Fruit fly (Drosophila melanogaster) whole organism, embryonic: ENCODE data around the gene CG18262.
A peak's percentile ranks its signal among the peaks of the same experiment; 100 is the strongest.

Experiments
- Bteb2 ChIP-seq: fragments of 200-800 bp; sonication (Bioruptor generic); optimal IDR thresholded peaks from 2 replicates; lab custom pipeline; 2016; ENCODE audit warnings: missing biosample characterization, missing genetic modification characterization
- CG11247 ChIP-seq: fragments of 200-800 bp; sonication (Bioruptor generic); IDR thresholded peaks from 2 replicates; pipeline ENCODE4 v1.3.6; 2022; ENCODE audit warnings: missing biosample characterization, missing genetic modification characterization
- CG11398 ChIP-seq: fragments of 200-800 bp; sonication (Bioruptor generic); optimal IDR thresholded peaks from 2 replicates; lab custom pipeline; 2016; ENCODE audit warnings: missing biosample characterization, missing genetic modification characterization
- CG14441 ChIP-seq: fragments of 200-800 bp; sonication (Bioruptor generic); IDR thresholded peaks from 2 replicates; pipeline ENCODE4 v1.3.6; 2022; ENCODE audit warnings: missing biosample characterization, missing genetic modification characterization
- CG14965 ChIP-seq: fragments of 200-800 bp; sonication (Bioruptor generic); optimal IDR thresholded peaks from 2 replicates; lab custom pipeline; 2016; ENCODE audit warnings: missing biosample characterization, missing genetic modification characterization, borderline replicate concordance
- CG16815 ChIP-seq: fragments of 200-800 bp; sonication (Bioruptor generic); optimal IDR thresholded peaks from 3 replicates; lab custom pipeline; 2017; ENCODE audit warnings: missing biosample characterization, mild to moderate bottlenecking, missing genetic modification characterization
- CG18262 ChIP-seq: fragments of 200-800 bp; optimal IDR thresholded peaks from 3 replicates; lab custom pipeline; 2019; ENCODE audit warnings: missing biosample characterization, mild to moderate bottlenecking, missing genetic modification characterization, moderate library complexity
- CG18619 ChIP-seq: fragments of 200-800 bp; sonication (Bioruptor generic); optimal IDR thresholded peaks from 3 replicates; lab custom pipeline; 2017; ENCODE audit warnings: missing biosample characterization, mild to moderate bottlenecking, missing genetic modification characterization
- CG18764 ChIP-seq: fragments of 200-800 bp; sonication (Bioruptor generic); optimal IDR thresholded peaks from 3 replicates; lab custom pipeline; 2016; ENCODE audit warnings: missing biosample characterization, missing genetic modification characterization
- CG2678 ChIP-seq: fragments of 200-800 bp; sonication (Bioruptor generic); optimal IDR thresholded peaks from 3 replicates; lab custom pipeline; 2019; ENCODE audit warnings: missing biosample characterization, mild to moderate bottlenecking, missing genetic modification characterization, moderate library complexity
- CG34224 ChIP-seq: fragments of 200-800 bp; sonication (Bioruptor generic); IDR thresholded peaks from 3 replicates; pipeline ENCODE4 v1.3.6; 2022; ENCODE audit warnings: missing biosample characterization, missing genetic modification characterization; ENCODE audit not compliant: partially characterized antibody
- CG3726 ChIP-seq: fragments of 200-800 bp; sonication (Bioruptor generic); IDR thresholded peaks from 3 replicates; pipeline ENCODE4, ENCODE4 v1.3.6; 2022; ENCODE audit warnings: missing biosample characterization, missing genetic modification characterization
- CG3995 ChIP-seq: fragments of 200-800 bp; sonication (Bioruptor generic); optimal IDR thresholded peaks from 3 replicates; lab custom pipeline; 2016; ENCODE audit warnings: missing biosample characterization, missing genetic modification characterization
- CG42726 ChIP-seq: fragments of 200-800 bp; sonication (Bioruptor generic); IDR thresholded peaks from 2 replicates; pipeline ENCODE4 v1.3.6; 2022; ENCODE audit warnings: missing biosample characterization, missing genetic modification characterization; ENCODE audit not compliant: partially characterized antibody
- CG43689 ChIP-seq: fragments of 200-800 bp; sonication (Bioruptor generic); IDR thresholded peaks from 2 replicates; pipeline ENCODE4 v1.3.6; 2022; ENCODE audit warnings: missing biosample characterization, missing genetic modification characterization
- CG5953 ChIP-seq: fragments of 200-800 bp; sonication (Bioruptor generic); IDR thresholded peaks from 2 replicates; pipeline ENCODE4 v1.3.6; 2022; ENCODE audit warnings: missing biosample characterization, missing genetic modification characterization
- Dip3 ChIP-seq: fragments of 200-800 bp; sonication (Bioruptor generic); optimal IDR thresholded peaks from 3 replicates; lab custom pipeline; 2016; ENCODE audit warnings: missing biosample characterization, missing genetic modification characterization
- Doc3 ChIP-seq: fragments of 200-800 bp; sonication (Bioruptor generic); IDR thresholded peaks from 3 replicates; pipeline ENCODE4 v1.3.6; 2022; ENCODE audit warnings: missing biosample characterization, missing genetic modification characterization; ENCODE audit not compliant: partially characterized antibody
- E2f2 ChIP-seq: fragments of 200-800 bp; sonication (Bioruptor generic); IDR thresholded peaks from 2 replicates; pipeline ENCODE4 v1.3.6; 2022; ENCODE audit warnings: missing biosample characterization, missing genetic modification characterization
- ERR ChIP-seq: fragments of 200-800 bp; sonication (Bioruptor generic); optimal IDR thresholded peaks from 2 replicates; lab custom pipeline; 2016; ENCODE audit warnings: missing biosample characterization, missing genetic modification characterization
- HLH54F ChIP-seq: fragments of 200-800 bp; sonication (Bioruptor generic); optimal IDR thresholded peaks from 3 replicates; lab custom pipeline; 2016; ENCODE audit warnings: missing biosample characterization, missing genetic modification characterization
- Hey ChIP-seq: fragments of 200-800 bp; sonication (Bioruptor generic); optimal IDR thresholded peaks from 3 replicates; lab custom pipeline; 2018; ENCODE audit warnings: missing biosample characterization, mild to moderate bottlenecking, missing genetic modification characterization
- HmgD ChIP-seq: fragments of 200-800 bp; sonication (Bioruptor generic); optimal IDR thresholded peaks from 3 replicates; lab custom pipeline; 2016; ENCODE audit warnings: missing biosample characterization, missing genetic modification characterization
- Hmr ChIP-seq: fragments of 200-800 bp; sonication (Bioruptor generic); optimal IDR thresholded peaks from 3 replicates; lab custom pipeline; 2017; ENCODE audit warnings: mild to moderate bottlenecking, missing biosample characterization, missing genetic modification reagents, missing genetic modification characterization
- MBD-R2 ChIP-seq: fragments of 200-800 bp; sonication (Bioruptor generic); IDR thresholded peaks from 2 replicates; pipeline ENCODE4 v1.3.6; 2022; ENCODE audit warnings: missing biosample characterization, missing genetic modification characterization
- Nf-YA ChIP-seq: fragments of 200-800 bp; sonication (Bioruptor generic); IDR thresholded peaks from 2 replicates; pipeline ENCODE4 v1.3.6; 2022; ENCODE audit warnings: missing biosample characterization, missing genetic modification characterization
- Nf-YC ChIP-seq: fragments of 200-800 bp; optimal IDR thresholded peaks from 3 replicates; lab custom pipeline; 2019; ENCODE audit warnings: missing biosample characterization, mild to moderate bottlenecking, missing genetic modification characterization, moderate library complexity
- cad ChIP-seq: fragments of >200 bp; optimal IDR thresholded peaks from 2 replicates; lab custom pipeline; 2017; ENCODE audit warnings: missing biosample characterization, missing genetic modification characterization
- croc ChIP-seq: fragments of 200-800 bp; sonication (Bioruptor generic); conservative IDR thresholded peaks from 3 replicates; pipeline ENCODE4 v1.3.6; 2022; ENCODE audit warnings: missing biosample characterization, missing genetic modification characterization
- cwo ChIP-seq: fragments of 200-800 bp; sonication (Bioruptor generic); optimal IDR thresholded peaks from 3 replicates; lab custom pipeline; 2017; ENCODE audit warnings: missing biosample characterization, missing genetic modification characterization, mild to moderate bottlenecking, moderate library complexity, missing genetic modification reagents
- disco-r ChIP-seq: fragments of 200-800 bp; sonication (Bioruptor generic); optimal IDR thresholded peaks from 2 replicates; lab custom pipeline; 2016; ENCODE audit warnings: missing biosample characterization, missing genetic modification characterization
- dm ChIP-seq: fragments of 200-800 bp; sonication (Bioruptor generic); optimal IDR thresholded peaks from 3 replicates; lab custom pipeline; 2016; ENCODE audit warnings: missing biosample characterization, missing genetic modification characterization
- emc ChIP-seq: fragments of 200-800 bp; sonication (Bioruptor generic); optimal IDR thresholded peaks from 2 replicates; lab custom pipeline; 2016; ENCODE audit warnings: missing biosample characterization, missing genetic modification characterization
- ftz-f1 ChIP-seq: fragments of 200-800 bp; sonication (Bioruptor generic); optimal IDR thresholded peaks from 2 replicates; lab custom pipeline; 2016; ENCODE audit warnings: missing biosample characterization, missing genetic modification characterization
- gem ChIP-seq: fragments of 200-800 bp; sonication (Bioruptor generic); optimal IDR thresholded peaks from 2 replicates; lab custom pipeline; 2019; ENCODE audit warnings: missing biosample characterization, mild to moderate bottlenecking, missing genetic modification characterization, moderate library complexity
- h ChIP-seq: fragments of >200 bp; optimal IDR thresholded peaks from 2 replicates; lab custom pipeline; 2017
- hb ChIP-seq: fragments of 200-800 bp; sonication (Bioruptor generic); IDR thresholded peaks from 3 replicates; pipeline ENCODE4 v1.3.6; 2022; ENCODE audit warnings: missing biosample characterization, missing genetic modification characterization; ENCODE audit not compliant: partially characterized antibody
- her ChIP-seq: fragments of 200-800 bp; sonication (Bioruptor generic); optimal IDR thresholded peaks from 2 replicates; lab custom pipeline; 2016; ENCODE audit warnings: missing biosample characterization, missing genetic modification characterization
- inv ChIP-seq: fragments of 200-800 bp; sonication (Bioruptor generic); IDR thresholded peaks from 2 replicates; pipeline ENCODE4 v1.3.6; 2022; ENCODE audit warnings: missing biosample characterization, missing genetic modification characterization; ENCODE audit not compliant: partially characterized antibody
- kah ChIP-seq: fragments of 200-800 bp; sonication (Bioruptor generic); optimal IDR thresholded peaks from 2 replicates; lab custom pipeline; 2018; ENCODE audit warnings: missing biosample characterization, mild to moderate bottlenecking, missing genetic modification characterization
- kni ChIP-seq: fragments of 200-800 bp; sonication (Bioruptor generic); optimal IDR thresholded peaks from 3 replicates; lab custom pipeline; 2017; ENCODE audit warnings: mild to moderate bottlenecking, missing biosample characterization, missing genetic modification reagents, missing genetic modification characterization
- mirr ChIP-seq: fragments of 200-800 bp; sonication (Bioruptor generic); optimal IDR thresholded peaks from 3 replicates; lab custom pipeline; 2018; ENCODE audit warnings: missing biosample characterization, mild to moderate bottlenecking, missing genetic modification characterization
- nerfin-2 ChIP-seq: fragments of 200-800 bp; sonication (Bioruptor generic); IDR thresholded peaks from 2 replicates; pipeline ENCODE4 v1.3.6; 2022; ENCODE audit warnings: missing biosample characterization, missing genetic modification characterization; ENCODE audit not compliant: partially characterized antibody
- sens ChIP-seq: fragments of 200-800 bp; sonication (Bioruptor generic); peaks from one replicate; lab custom pipeline; 2016; ENCODE audit warnings: missing biosample characterization, missing genetic modification characterization
- ssp ChIP-seq: fragments of 200-800 bp; sonication (Bioruptor generic); IDR thresholded peaks from 2 replicates; pipeline ENCODE4 v1.3.6; 2022; ENCODE audit warnings: missing biosample characterization, missing genetic modification characterization
- stwl ChIP-seq: fragments of 200-800 bp; sonication (Bioruptor generic); optimal IDR thresholded peaks from 3 replicates; lab custom pipeline; 2018; ENCODE audit warnings: missing biosample characterization, mild to moderate bottlenecking, missing genetic modification characterization, moderate library complexity
- tap ChIP-seq: fragments of 200-800 bp; optimal IDR thresholded peaks from 3 replicates; lab custom pipeline; 2019; ENCODE audit warnings: missing biosample characterization, mild to moderate bottlenecking, missing genetic modification characterization, moderate library complexity
- tin ChIP-seq: fragments of 200-800 bp; sonication (Bioruptor generic); optimal IDR thresholded peaks from 3 replicates; lab custom pipeline; 2016; ENCODE audit warnings: missing biosample characterization, missing genetic modification characterization
- zen ChIP-seq: fragments of 200-800 bp; sonication (Bioruptor generic); optimal IDR thresholded peaks from 3 replicates; lab custom pipeline; 2018; ENCODE audit warnings: missing biosample characterization, mild to moderate bottlenecking, missing genetic modification characterization, moderate library complexity
- zf30C ChIP-seq: fragments of 200-800 bp; sonication (Bioruptor generic); optimal IDR thresholded peaks from 3 replicates; lab custom pipeline; 2018; ENCODE audit warnings: missing biosample characterization, mild to moderate bottlenecking, missing genetic modification characterization
- zfh2 ChIP-seq: fragments of 200-800 bp; sonication (Bioruptor generic); optimal IDR thresholded peaks from 2 replicates; lab custom pipeline; 2016; ENCODE audit warnings: missing biosample characterization, missing genetic modification characterization

CG18262 gene

dm6 chrX:8143537-8143936 lies 9.2 kb upstream of the CG18262 start, which contains the start of gene CG17982 (continued):
- peak; percentile 69 for TF ChIP-seq stwl (tag; lab: Kevin White, UChicago)
- peak; percentile 61 for TF ChIP-seq dm (GFP tag; lab: Kevin White, UChicago)
- no peak for TF ChIP-seq ftz-f1 (GFP tag; lab: Kevin White, UChicago)
- TF ChIP-seq CG14965 (GFP tag; lab: Kevin White, UChicago), result no peak
- TF ChIP-seq hb, result no peak
- TF ChIP-seq Nf-YA, result peak; percentile 57; the same call in 1 of the 2 replicates
- TF ChIP-seq CG18764, result peak; percentile 65
- TF ChIP-seq kni, result peak; percentile 75
- TF ChIP-seq CG5953, result peak; percentile 59; the same call in 1 of the 2 replicates
- peak; percentile 86 for TF ChIP-seq HLH54F (GFP tag; lab: Kevin White, UChicago)
- peak; percentile 70 for TF ChIP-seq ERR
- no peak for TF ChIP-seq Hey (tag; lab: Kevin White, UChicago)
- TF ChIP-seq Dip3, result peak; percentile 84
- peak; percentile 53 for TF ChIP-seq croc (GFP tag; lab: Robert Waterston, UW)
- TF ChIP-seq her, result peak; percentile 88
- no peak for TF ChIP-seq CG42726 (GFP tag; lab: Robert Waterston, UW)
- peak; percentile 97 for TF ChIP-seq sens (GFP tag; lab: Kevin White, UChicago)
- no peak for TF ChIP-seq inv (GFP tag; lab: Robert Waterston, UW)
- no peak for TF ChIP-seq nerfin-2
- no peak for TF ChIP-seq Doc3 (GFP tag; lab: Robert Waterston, UW)
- peak; percentile 64 for TF ChIP-seq disco-r (GFP tag; lab: Kevin White, UChicago)
- TF ChIP-seq CG43689, result peak; percentile 18; the same call in 1 of the 2 replicates
- TF ChIP-seq zf30C, result peak; percentile 7
- peak; percentile 84 for TF ChIP-seq tin (GFP tag; lab: Kevin White, UChicago)
- peak; percentile 64 for TF ChIP-seq kah (GFP tag; lab: Kevin White, UChicago)
- peak; percentile 80 for TF ChIP-seq CG14441 (GFP tag; lab: Robert Waterston, UW)
- peak; percentile 51 for TF ChIP-seq emc (GFP tag; lab: Kevin White, UChicago)
- peak; percentile 92 for TF ChIP-seq gem (tag; lab: Kevin White, UChicago)
- TF ChIP-seq cwo (GFP tag; lab: Kevin White, UChicago), result peak; percentile 71
- peak; percentile 86 for TF ChIP-seq Bteb2 (GFP tag; lab: Kevin White, UChicago)
- peak; percentile 85 for TF ChIP-seq E2f2 (GFP tag; lab: Robert Waterston, UW)
- TF ChIP-seq CG16815, result peak; percentile 47
- peak; percentile 75 for TF ChIP-seq mirr (GFP tag; lab: Kevin White, UChicago)
- no peak for TF ChIP-seq Hmr (GFP tag; lab: Kevin White, UChicago)
- peak; percentile 88 for TF ChIP-seq zfh2 (GFP tag; lab: Kevin White, UChicago)
- TF ChIP-seq CG18619 (GFP tag; lab: Kevin White, UChicago), result peak; percentile 77
- TF ChIP-seq CG34224, result peak; percentile 52; the same call in 1 of the 3 replicates
- no peak for TF ChIP-seq HmgD (GFP tag; lab: Kevin White, UChicago)
- TF ChIP-seq zen (tag; lab: Kevin White, UChicago), result peak; percentile 65
- peak; percentile 80 for TF ChIP-seq MBD-R2 (GFP tag; lab: Robert Waterston, UW)
- TF ChIP-seq CG2678 (tag; lab: Kevin White, UChicago), result peak; percentile 90
- peak; percentile 68; the same call in 1 of the 3 replicates for TF ChIP-seq CG3726 (GFP tag; lab: Robert Waterston, UW)
- peak; percentile 81 for TF ChIP-seq Nf-YC
- peak; percentile 66 for TF ChIP-seq CG11247 (GFP tag; lab: Robert Waterston, UW)
- peak; percentile 20; the same call in 1 of the 2 replicates for TF ChIP-seq ssp (GFP tag; lab: Robert Waterston, UW)
- TF ChIP-seq CG18262 (tag; lab: Kevin White, UChicago), result peak; percentile 96
- TF ChIP-seq CG11398, result peak; percentile 69
- peak; percentile 50 for TF ChIP-seq CG3995 (GFP tag; lab: Kevin White, UChicago)
- no peak for TF ChIP-seq h
- TF ChIP-seq cad, result no peak
- TF ChIP-seq tap (tag; lab: Kevin White, UChicago), result peak; percentile 83
